Worm (Caenorhabditis elegans): Measurements from ENCODE around the gene faah-1.
A peak's percentile ranks its signal among the peaks of the same experiment; 100 is the strongest.

The faah-1 gene

DNA sequence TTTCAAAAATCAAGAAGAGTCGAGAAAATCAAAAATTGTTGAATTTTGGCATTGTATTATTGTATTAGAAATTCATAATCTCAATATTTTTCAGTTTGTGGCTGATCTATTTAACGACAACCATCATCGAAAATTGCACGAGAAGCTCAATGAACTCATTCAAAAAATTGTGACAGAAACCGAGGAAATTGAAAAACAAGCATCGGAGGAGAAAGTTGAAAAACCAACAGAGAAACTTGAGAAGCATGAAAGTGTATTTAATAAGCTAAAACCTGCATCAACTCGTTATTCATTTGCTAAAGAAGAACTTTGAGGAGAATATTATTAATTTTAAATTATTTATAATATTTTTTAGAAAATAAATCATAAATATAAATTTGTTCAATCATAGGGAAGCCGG is 32.3 kb upstream of the faah-1 start, which contains the start of gene ceph-41:
Gene ceph-41 (plus strand): TSS at position 301 of the 400 bp plus-strand sequence.
- TF ChIP-seq ztf-26 (tag; optimal IDR thresholded peaks at IDR 0.05), result no peak

- TF ChIP-seq madf-8 (GFP tag; conservative IDR thresholded peaks at IDR 0.05), result no peak
- TF ChIP-seq ztf-18 (tag; optimal IDR thresholded peaks at IDR 0.05), result no peak
- no peak for TF ChIP-seq somi-1 (GFP tag; optimal IDR thresholded peaks at IDR 0.05)
- TF ChIP-seq hsf-1 (GFP tag; IDR thresholded peaks at IDR 0.05), result no peak
- no peak for TF ChIP-seq him-1 (tag; optimal IDR thresholded peaks at IDR 0.05)
- TF ChIP-seq ceh-79 (tag; optimal IDR thresholded peaks at IDR 0.05), result no peak
- TF ChIP-seq hlh-12 (tag; optimal IDR thresholded peaks at IDR 0.05), result no peak
- no peak for TF ChIP-seq sdz-38 (tag; optimal IDR thresholded peaks at IDR 0.05)
- no peak for TF ChIP-seq cebp-1 (GFP tag; IDR thresholded peaks at IDR 0.05)
- no peak for TF ChIP-seq cebp-1 (tag; optimal IDR thresholded peaks at IDR 0.05)
These were observed 31.8 kb upstream of the faah-1 start for ce11 chrIV:8127430-8127829.

DNA sequence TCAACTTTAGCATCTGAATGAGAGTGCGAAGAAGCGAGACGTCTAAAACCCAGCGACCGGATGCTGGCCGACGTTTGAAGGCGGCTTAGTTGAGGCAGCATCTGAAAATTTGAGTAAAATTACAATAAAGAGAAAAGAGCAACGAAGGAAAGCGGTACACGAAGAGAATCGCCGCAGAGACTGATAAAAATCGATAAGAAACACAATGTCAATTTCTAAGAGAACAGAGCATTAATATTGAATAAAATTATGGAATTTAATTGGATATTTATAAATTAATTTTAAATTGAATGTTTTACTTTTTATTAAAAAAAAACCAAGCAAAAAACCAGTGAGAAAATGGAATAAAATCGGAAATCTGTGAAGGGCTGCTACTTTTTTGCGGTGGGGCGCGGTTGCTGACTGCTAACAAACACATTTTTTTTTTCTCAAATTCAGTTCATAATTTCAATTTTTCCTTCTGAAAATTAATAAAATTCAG is 29.0 kb upstream of the faah-1 start, which contains the start of the genes ndub-11 and moc-3:
Gene ndub-11 (minus strand): TSS at position 101 of the 481 bp plus-strand sequence.
Gene moc-3 (plus strand): TSS at position 431 of the 481 bp plus-strand sequence.
- TF ChIP-seq mcd-1 (GFP tag; IDR thresholded peaks at IDR 0.05) (0 out of 2 replicates have a peak, but pooled peaks have one; percentile 8), attf-3 (GFP tag; conservative IDR thresholded peaks at IDR 0.05) (no peak)

ce11 chrIV:8133536-8133935 is 25.7 kb upstream of the faah-1 start, which contains the start of gene sph-1:
TSS of gene sph-1 (minus strand) at chrIV:8133558.
- TF ChIP-seq ztf-3 (GFP tag; optimal IDR thresholded peaks at IDR 0.05), result no peak
- no peak for TF ChIP-seq madf-8 (GFP tag; conservative IDR thresholded peaks at IDR 0.05)
- TF ChIP-seq attf-6 (GFP tag; IDR thresholded peaks at IDR 0.05), result no peak
- peak; percentile 4 for TF ChIP-seq snpc-1.3 (tag; optimal IDR thresholded peaks at IDR 0.05; ENCODE audit: insufficient read depth)
- no peak for TF ChIP-seq rcor-1 (GFP tag; IDR thresholded peaks at IDR 0.05)
- TF ChIP-seq dox-1 (GFP tag; IDR thresholded peaks at IDR 0.05), result 0 out of 2 replicates have a peak, but pooled peaks have one; percentile 26
- no peak for TF ChIP-seq ztf-28 (GFP tag; IDR thresholded peaks at IDR 0.05)
- TF ChIP-seq hsf-1 (GFP tag; IDR thresholded peaks at IDR 0.05), result no peak
- no peak for TF ChIP-seq zim-3 (tag; optimal IDR thresholded peaks at IDR 0.05)
- no peak for TF ChIP-seq ztf-22 (GFP tag; optimal IDR thresholded peaks at IDR 0.05)
- TF ChIP-seq attf-5 (GFP tag; optimal IDR thresholded peaks at IDR 0.05), result peak; percentile 48
- no peak for TF ChIP-seq gei-17 (GFP tag; optimal IDR thresholded peaks at IDR 0.05)
- TF ChIP-seq hmg-1.2 (GFP tag; IDR thresholded peaks at IDR 0.05), result peak; percentile 47; the same call in 1 of the 2 replicates
- no peak for TF ChIP-seq F52B5.7 (tag; optimal IDR thresholded peaks at IDR 0.05)
- peak; percentile 0 for TF ChIP-seq tbp1 (GFP tag; optimal IDR thresholded peaks at IDR 0.05)
- TF ChIP-seq ceh-27 (GFP tag; optimal IDR thresholded peaks at IDR 0.05), result peak; percentile 3
- no peak for TF ChIP-seq F39B2.1 (GFP tag; IDR thresholded peaks at IDR 0.05)
- no peak for TF ChIP-seq nhr-179 (tag; optimal IDR thresholded peaks at IDR 0.05)
- 0 out of 2 replicates have a peak, but pooled peaks have one; percentile 15 for TF ChIP-seq lin-26 (GFP tag; IDR thresholded peaks at IDR 0.05)
- no peak for TF ChIP-seq rpc-1 (optimal IDR thresholded peaks at IDR 0.05)
- TF ChIP-seq rpc-1 (tag; optimal IDR thresholded peaks at IDR 0.05), result no peak
- TF ChIP-seq lag-1 (GFP tag; IDR thresholded peaks at IDR 0.05), result no peak
- no peak for TF ChIP-seq atf-7 (tag; optimal IDR thresholded peaks at IDR 0.05)
- no peak for TF ChIP-seq F57C9.4 (tag; optimal IDR thresholded peaks at IDR 0.05)
- TF ChIP-seq mcd-1 (GFP tag; IDR thresholded peaks at IDR 0.05), result no peak
- TF ChIP-seq nhr-80 (tag; optimal IDR thresholded peaks at IDR 0.05), result peak; percentile 69
- TF ChIP-seq nfya-1 (tag; optimal IDR thresholded peaks at IDR 0.05; ENCODE audit: borderline replicate concordance, insufficient read depth), result no peak
- TF ChIP-seq lin-40 (tag; optimal IDR thresholded peaks at IDR 0.05), result peak; percentile 30
- TF ChIP-seq madf-3 (GFP tag; IDR thresholded peaks at IDR 0.05), result no peak
- peak; percentile 51 for TF ChIP-seq repo-1 (tag; optimal IDR thresholded peaks at IDR 0.05)
- TF ChIP-seq lir-1 (GFP tag; conservative IDR thresholded peaks at IDR 0.05), result no peak
- TF ChIP-seq ZK185.1 (tag; optimal IDR thresholded peaks at IDR 0.05; ENCODE audit: poor library complexity, severe bottlenecking), result no peak
- TF ChIP-seq ceh-91 (GFP tag; IDR thresholded peaks at IDR 0.05), result no peak
- TF ChIP-seq madf-10 (tag; optimal IDR thresholded peaks at IDR 0.05), result peak; percentile 42

Data from whole organism, young adult.